Fruit fly (Drosophila melanogaster) whole organism, embryonic: Measurements from ENCODE around the gene CG43350.
"Not testable (repeated sequence)": the region's sequence is repeated elsewhere in the genome, so short reads cannot be mapped to it uniquely, and the experiment has no call there.

Experiments
- CG18476 ChIP-seq: fragments of 200-800 bp; sonication (Bioruptor generic); optimal IDR thresholded peaks from 2 replicates; lab custom pipeline; 2016; ENCODE audit warnings: missing biosample characterization, mild to moderate bottlenecking, missing genetic modification characterization
- CG4282 ChIP-seq: fragments of 200-800 bp; sonication (Bioruptor generic); optimal IDR thresholded peaks from 2 replicates; lab custom pipeline; 2016; ENCODE audit warnings: missing biosample characterization, missing genetic modification characterization
- CG4617 ChIP-seq: fragments of 200-800 bp; sonication (Bioruptor generic); optimal IDR thresholded peaks from 3 replicates; lab custom pipeline; 2016; ENCODE audit warnings: missing biosample characterization, missing genetic modification characterization, borderline replicate concordance
- CG6854 ChIP-seq: fragments of 200-800 bp; sonication (Bioruptor generic); optimal IDR thresholded peaks from 3 replicates; lab custom pipeline; 2017; ENCODE audit warnings: missing biosample characterization, mild to moderate bottlenecking, missing genetic modification characterization
- CG8290 ChIP-seq, 3 experiments: fragments of 200-800 bp; sonication (Bioruptor generic); optimal IDR thresholded peaks; 2 replicates each; lab custom pipeline; 2016 to 2019; ENCODE audit warnings: missing biosample characterization in 3 of 3, missing genetic modification characterization in 3 of 3, mild to moderate bottlenecking in 2 of 3, moderate library complexity in 1 of 3
- CrebB ChIP-seq: fragments of 200-800 bp; sonication (Bioruptor generic); optimal IDR thresholded peaks from 3 replicates; lab custom pipeline; 2018; ENCODE audit warnings: missing biosample characterization, mild to moderate bottlenecking, missing genetic modification characterization
- H2.0 ChIP-seq: fragments of 200-800 bp; sonication (Bioruptor generic); IDR thresholded peaks from 2 replicates; pipeline ENCODE4 v1.3.6; 2022; ENCODE audit warnings: missing biosample characterization, missing genetic modification characterization
- HLH54F ChIP-seq: fragments of 200-800 bp; sonication (Bioruptor generic); optimal IDR thresholded peaks from 3 replicates; lab custom pipeline; 2016; ENCODE audit warnings: missing biosample characterization, missing genetic modification characterization
- Hr3 ChIP-seq: fragments of 200-800 bp; sonication (Bioruptor generic); optimal IDR thresholded peaks from 3 replicates; lab custom pipeline; 2016; ENCODE audit warnings: missing biosample characterization, missing genetic modification characterization
- NC2β ChIP-seq: fragments of 200-800 bp; sonication (Bioruptor generic); optimal IDR thresholded peaks from 2 replicates; lab custom pipeline; 2016; ENCODE audit warnings: missing biosample characterization, missing genetic modification characterization
- exex ChIP-seq: fragments of 200-800 bp; sonication (Bioruptor generic); optimal IDR thresholded peaks from 4 replicates; lab custom pipeline; 2018; ENCODE audit warnings: missing biosample characterization, mild to moderate bottlenecking, missing genetic modification characterization, moderate library complexity
- psq ChIP-seq: fragments of 200-800 bp; sonication (Bioruptor generic); optimal IDR thresholded peaks from 2 replicates; lab custom pipeline; 2017; ENCODE audit warnings: missing biosample characterization, missing genetic modification characterization

dm6 chr2L:9393284-9393683 is 43.9 kb downstream of the CG43350 start:
- TF ChIP-seq CG6854 (GFP tag; lab: Kevin White, UChicago); psq (GFP tag; lab: Kevin White, UChicago); CG8290 (GFP tag; optimal IDR thresholded peaks at IDR 0.05; lab: Kevin White, UChicago); CG8290 (tag; optimal IDR thresholded peaks at IDR 0.05; lab: Kevin White, UChicago); exex (tag; lab: Kevin White, UChicago); CG4282 (GFP tag; lab: Kevin White, UChicago); HLH54F (GFP tag; lab: Kevin White, UChicago); CG4617 (GFP tag; lab: Kevin White, UChicago); NC2β (GFP tag; lab: Kevin White, UChicago); Hr3 (GFP tag; lab: Kevin White, UChicago); CG18476 (GFP tag; lab: Kevin White, UChicago); H2.0 (GFP tag; lab: Robert Waterston, UW); CrebB (tag; lab: Kevin White, UChicago): not testable (repeated sequence)
